Worm (Caenorhabditis elegans) whole organism, late embryonic: ENCODE data around the gene ttbk-2.1.
"Not testable (repeated sequence)": the region's sequence is repeated elsewhere in the genome, so short reads cannot be mapped to it uniquely, and the experiment has no call there.

Experiments used
- C08G9.2 ChIP-seq: sonication (generic microtip); optimal IDR thresholded peaks from 2 replicates; lab custom pipeline; 2016; ENCODE audit warnings: mild to moderate bottlenecking, missing genetic modification characterization, moderate library complexity, missing compliant biosample characterization
- C38D4.7 ChIP-seq: fragments of 200-800 bp; sonication (Bioruptor generic); optimal IDR thresholded peaks from 2 replicates; lab custom pipeline; 2018; ENCODE audit warnings: mild to moderate bottlenecking, missing genetic modification characterization, moderate library complexity, missing compliant biosample characterization
- Y22D7AL.16 ChIP-seq: sonication (generic microtip); optimal IDR thresholded peaks from 2 replicates; lab custom pipeline; 2016; ENCODE audit warnings: missing genetic modification characterization, missing compliant biosample characterization
- ahr-1 ChIP-seq: sonication (generic microtip); optimal IDR thresholded peaks from 2 replicates; lab custom pipeline; 2016; ENCODE audit warnings: missing genetic modification characterization, missing compliant biosample characterization
- ceh-19 ChIP-seq: fragments of 200-800 bp; sonication (Bioruptor generic); optimal IDR thresholded peaks from 2 replicates; lab custom pipeline; 2018; ENCODE audit warnings: mild to moderate bottlenecking, missing genetic modification characterization, missing compliant biosample characterization
- ceh-2 ChIP-seq: sonication (generic microtip); optimal IDR thresholded peaks from 2 replicates; lab custom pipeline; 2016; ENCODE audit warnings: missing genotype, missing genetic modification characterization, missing compliant biosample characterization
- ceh-22 ChIP-seq: sonication (generic microtip); optimal IDR thresholded peaks from 2 replicates; lab custom pipeline; 2017; ENCODE audit warnings: missing biosample characterization, missing genetic modification characterization
- ceh-31 ChIP-seq: sonication (generic microtip); optimal IDR thresholded peaks from 2 replicates; lab custom pipeline; 2016; ENCODE audit warnings: missing genetic modification characterization, missing compliant biosample characterization
- ceh-34 ChIP-seq: sonication (generic microtip); optimal IDR thresholded peaks from 2 replicates; lab custom pipeline; 2016; ENCODE audit warnings: mild to moderate bottlenecking, missing genetic modification characterization, missing compliant biosample characterization
- elt-2 ChIP-seq: sonication (generic microtip); optimal IDR thresholded peaks from 2 replicates; lab custom pipeline; 2016; ENCODE audit warnings: missing genetic modification reagents, missing genetic modification characterization, missing compliant biosample characterization
- elt-4 ChIP-seq: sonication (generic microtip); optimal IDR thresholded peaks from 2 replicates; lab custom pipeline; 2016; ENCODE audit warnings: missing genetic modification characterization, missing compliant biosample characterization
- ets-4 ChIP-seq: sonication (generic microtip); optimal IDR thresholded peaks from 2 replicates; lab custom pipeline; 2016; ENCODE audit warnings: missing genetic modification characterization, missing compliant biosample characterization
- fax-1 ChIP-seq: sonication (generic microtip); optimal IDR thresholded peaks from 2 replicates; lab custom pipeline; 2016; ENCODE audit warnings: missing genotype, missing genetic modification characterization, missing compliant biosample characterization
- fkh-10 ChIP-seq: fragments of 150-350 bp; optimal IDR thresholded peaks from 2 replicates; lab custom pipeline; 2014; ENCODE audit warnings: missing biosample characterization, missing genetic modification reagents, missing genetic modification characterization
- fkh-6 ChIP-seq: sonication (generic microtip); optimal IDR thresholded peaks from 2 replicates; lab custom pipeline; 2016; ENCODE audit warnings: missing genetic modification characterization, missing compliant biosample characterization
- hlh-30 ChIP-seq: sonication (generic microtip); optimal IDR thresholded peaks from 2 replicates; lab custom pipeline; 2017; ENCODE audit warnings: antibody characterized with exemption, missing genetic modification characterization, missing compliant biosample characterization; ENCODE audit not compliant: insufficient read depth
- hlh-6 ChIP-seq: sonication (generic microtip); optimal IDR thresholded peaks from 2 replicates; lab custom pipeline; 2016; ENCODE audit warnings: missing genotype, missing genetic modification characterization, missing compliant biosample characterization
- hlh-8 ChIP-seq: sonication (generic microtip); optimal IDR thresholded peaks from 2 replicates; lab custom pipeline; 2016; ENCODE audit warnings: missing genotype, missing genetic modification characterization, missing compliant biosample characterization
- lim-6 ChIP-seq: sonication (generic microtip); optimal IDR thresholded peaks from 2 replicates; lab custom pipeline; 2016; ENCODE audit warnings: missing genetic modification characterization, missing compliant biosample characterization
- madf-2 ChIP-seq: sonication (generic microtip); optimal IDR thresholded peaks from 2 replicates; lab custom pipeline; 2017; ENCODE audit warnings: missing genetic modification characterization, missing compliant biosample characterization
- nfya-1 ChIP-seq: sonication (generic microtip); optimal IDR thresholded peaks from 2 replicates; lab custom pipeline; 2017; ENCODE audit warnings: missing genetic modification characterization, mild to moderate bottlenecking, missing compliant biosample characterization, antibody characterized with exemption, moderate library complexity
- nhr-11 ChIP-seq: fragments of 150-350 bp; optimal IDR thresholded peaks from 2 replicates; lab custom pipeline; 2014; ENCODE audit warnings: missing biosample characterization, missing genetic modification characterization
- pag-3 ChIP-seq: sonication (generic microtip); optimal IDR thresholded peaks from 2 replicates; lab custom pipeline; 2016; ENCODE audit warnings: missing compliant biosample characterization, missing genetic modification characterization, borderline replicate concordance
- pax-1 ChIP-seq: fragments of 150-350 bp; optimal IDR thresholded peaks from 2 replicates; lab custom pipeline; 2014; ENCODE audit warnings: missing biosample characterization, missing genetic modification characterization
- ref-2 ChIP-seq: sonication (generic microtip); optimal IDR thresholded peaks from 2 replicates; lab custom pipeline; 2016; ENCODE audit warnings: missing genetic modification characterization, missing compliant biosample characterization
- rnt-1 ChIP-seq: sonication (generic microtip); optimal IDR thresholded peaks from 2 replicates; lab custom pipeline; 2016; ENCODE audit warnings: missing genetic modification characterization, missing compliant biosample characterization
- tbx-2 ChIP-seq: sonication (generic microtip); optimal IDR thresholded peaks from 2 replicates; lab custom pipeline; 2016; ENCODE audit warnings: missing genetic modification characterization, missing compliant biosample characterization
- ttx-3 ChIP-seq: sonication (generic microtip); optimal IDR thresholded peaks from 2 replicates; lab custom pipeline; 2016; ENCODE audit warnings: missing genetic modification reagents, missing genetic modification characterization, missing compliant biosample characterization
- unc-42 ChIP-seq: sonication (generic microtip); optimal IDR thresholded peaks from 2 replicates; lab custom pipeline; 2016; ENCODE audit warnings: missing genotype, missing genetic modification characterization, missing compliant biosample characterization
- unc-55 ChIP-seq: sonication (generic microtip); optimal IDR thresholded peaks from 2 replicates; lab custom pipeline; 2017; ENCODE audit warnings: missing biosample characterization, missing genetic modification reagents, missing genetic modification characterization
- unc-86 ChIP-seq: sonication (generic microtip); optimal IDR thresholded peaks from 2 replicates; lab custom pipeline; 2016; ENCODE audit warnings: missing genetic modification characterization, missing compliant biosample characterization
- zip-5 ChIP-seq: sonication (generic microtip); optimal IDR thresholded peaks from 2 replicates; lab custom pipeline; 2016; ENCODE audit warnings: missing genetic modification characterization, missing compliant biosample characterization

The ttbk-2.1 gene

ce11 chrIV:5230530-5230929 is 28.0 kb upstream of the ttbk-2.1 start, which contains the start of gene thn-5:
Gene thn-5 (plus strand): TSS chrIV:5230830.
- TF ChIP-seq ceh-34 (tag; lab: Kevin White, UChicago) (no peak), C38D4.7 (GFP tag; lab: Kevin White, UChicago) (no peak), pax-1 (tag; lab: Kevin White, UChicago) (no peak), ceh-19 (GFP tag; lab: Kevin White, UChicago) (no peak), ceh-22 (no peak), fax-1 (no peak), rnt-1 (tag; lab: Kevin White, UChicago) (no peak), tbx-2 (tag; lab: Kevin White, UChicago) (no peak), elt-2 (no peak), hlh-8 (tag; lab: Kevin White, UChicago) (no peak), fkh-10 (GFP tag; lab: Kevin White, UChicago) (no peak), nhr-11 (no peak), elt-4 (no peak), ceh-31 (tag; lab: Kevin White, UChicago) (no peak), unc-86 (no peak), zip-5 (tag; lab: Kevin White, UChicago) (no peak), unc-55 (GFP tag; lab: Kevin White, UChicago) (no peak), pag-3 (tag; lab: Kevin White, UChicago) (no peak)
- TF ChIP-seq, all 69 proteins: peak for 0

- TF ChIP-seq hlh-30 (tag; lab: Kevin White, UChicago); nfya-1 (tag; lab: Kevin White, UChicago); nhr-11: not testable (repeated sequence)
Observed at ce11 chrIV:5254678-5255077, 3.8 kb upstream of the ttbk-2.1 start, which contains the start of gene F36H12.10. Gene F36H12.10 (minus strand): TSS chrIV:5254778.

- TF ChIP-seq ahr-1 (tag; lab: Kevin White, UChicago); ets-4 (tag; lab: Kevin White, UChicago); C38D4.7 (GFP tag; lab: Kevin White, UChicago): not testable (repeated sequence)
Observed at ce11 chrIV:5256731-5257130, 1.8 kb upstream of the ttbk-2.1 start, which contains the start of gene F36H12.9. Gene F36H12.9 (plus strand): TSS chrIV:5257031.

ce11 chrIV:5260289-5260688 is 1.8 kb downstream of the ttbk-2.1 start, which contains the start of gene msp-19:
Gene msp-19 (plus strand): TSS chrIV:5260589.
- TF ChIP-seq nfya-1, ttx-3, unc-42 (tag; lab: Kevin White, UChicago): not testable (repeated sequence)

ce11 chrIV:5266474-5266873 is 8.0 kb downstream of the ttbk-2.1 start, which contains the start of gene F36H12.5:
Gene F36H12.5 (plus strand): TSS chrIV:5266774.
- TF ChIP-seq ceh-2 (tag; lab: Kevin White, UChicago) (no peak), Y22D7AL.16 (no peak), hlh-30 (tag; lab: Kevin White, UChicago) (no peak), ref-2 (tag; lab: Kevin White, UChicago) (no peak)

ce11 chrIV:5268803-5269202 is 10.3 kb downstream of the ttbk-2.1 start, which contains the start of gene F36H12.4:
Gene F36H12.4 (plus strand): TSS chrIV:5269103.
- TF ChIP-seq fkh-6 (tag; lab: Kevin White, UChicago) (no peak), elt-2 (no peak), lim-6 (tag; lab: Kevin White, UChicago) (no peak), hlh-6 (tag; lab: Kevin White, UChicago) (no peak), ets-4 (tag; lab: Kevin White, UChicago) (no peak), C08G9.2 (no peak), ceh-19 (GFP tag; lab: Kevin White, UChicago) (no peak), madf-2 (tag; lab: Kevin White, UChicago) (no peak)
- TF ChIP-seq, all 69 proteins: peak for 0
